Worm (Caenorhabditis elegans) whole organism, late embryonic: ENCODE results near the gene dsl-5.
A peak's percentile ranks its signal among the peaks of the same experiment; 100 is the strongest.

Experiments
- C38D4.7 ChIP-seq: fragments of 200-800 bp; sonication (Bioruptor generic); optimal IDR thresholded peaks from 2 replicates; lab custom pipeline; 2018; ENCODE audit warnings: mild to moderate bottlenecking, missing genetic modification characterization, moderate library complexity, missing compliant biosample characterization
- F13H6.1 ChIP-seq: sonication (generic microtip); optimal IDR thresholded peaks from 2 replicates; lab custom pipeline; 2016; ENCODE audit warnings: missing genetic modification characterization, missing compliant biosample characterization
- T23F11.4 ChIP-seq: fragments of 200-800 bp; sonication (Bioruptor generic); optimal IDR thresholded peaks from 2 replicates; lab custom pipeline; 2018; ENCODE audit warnings: mild to moderate bottlenecking, missing genetic modification characterization, missing compliant biosample characterization
- ahr-1 ChIP-seq: sonication (generic microtip); optimal IDR thresholded peaks from 2 replicates; lab custom pipeline; 2016; ENCODE audit warnings: missing genetic modification characterization, missing compliant biosample characterization
- ceh-14 ChIP-seq: sonication (generic microtip); optimal IDR thresholded peaks from 2 replicates; lab custom pipeline; 2016; ENCODE audit warnings: missing genotype, missing genetic modification characterization, missing compliant biosample characterization
- ceh-18 ChIP-seq: sonication (generic microtip); optimal IDR thresholded peaks from 2 replicates; lab custom pipeline; 2016; ENCODE audit warnings: missing genetic modification characterization, missing compliant biosample characterization
- ceh-2 ChIP-seq: sonication (generic microtip); optimal IDR thresholded peaks from 2 replicates; lab custom pipeline; 2016; ENCODE audit warnings: missing genotype, missing genetic modification characterization, missing compliant biosample characterization
- ceh-30 ChIP-seq: fragments of 150-350 bp; optimal IDR thresholded peaks from 2 replicates; lab custom pipeline; 2014; ENCODE audit warnings: missing biosample characterization, missing genetic modification characterization
- ceh-31 ChIP-seq: sonication (generic microtip); optimal IDR thresholded peaks from 2 replicates; lab custom pipeline; 2016; ENCODE audit warnings: missing genetic modification characterization, missing compliant biosample characterization
- ceh-34 ChIP-seq: sonication (generic microtip); optimal IDR thresholded peaks from 2 replicates; lab custom pipeline; 2016; ENCODE audit warnings: mild to moderate bottlenecking, missing genetic modification characterization, missing compliant biosample characterization
- ceh-48 ChIP-seq: sonication (generic microtip); optimal IDR thresholded peaks from 2 replicates; lab custom pipeline; 2016; ENCODE audit warnings: missing genetic modification characterization, inconsistent platforms, missing compliant biosample characterization
- elt-2 ChIP-seq: sonication (generic microtip); optimal IDR thresholded peaks from 2 replicates; lab custom pipeline; 2016; ENCODE audit warnings: missing genetic modification reagents, missing genetic modification characterization, missing compliant biosample characterization
- elt-4 ChIP-seq: sonication (generic microtip); optimal IDR thresholded peaks from 2 replicates; lab custom pipeline; 2016; ENCODE audit warnings: missing genetic modification characterization, missing compliant biosample characterization
- ets-4 ChIP-seq: sonication (generic microtip); optimal IDR thresholded peaks from 2 replicates; lab custom pipeline; 2016; ENCODE audit warnings: missing genetic modification characterization, missing compliant biosample characterization
- eyg-1 ChIP-seq: sonication (generic microtip); optimal IDR thresholded peaks from 2 replicates; lab custom pipeline; 2016; ENCODE audit warnings: missing genotype, missing genetic modification characterization, missing compliant biosample characterization
- fkh-10 ChIP-seq: fragments of 150-350 bp; optimal IDR thresholded peaks from 2 replicates; lab custom pipeline; 2014; ENCODE audit warnings: missing biosample characterization, missing genetic modification reagents, missing genetic modification characterization
- hlh-30 ChIP-seq: sonication (generic microtip); optimal IDR thresholded peaks from 2 replicates; lab custom pipeline; 2017; ENCODE audit warnings: antibody characterized with exemption, missing genetic modification characterization, missing compliant biosample characterization; ENCODE audit not compliant: insufficient read depth
- lim-6 ChIP-seq: sonication (generic microtip); optimal IDR thresholded peaks from 2 replicates; lab custom pipeline; 2016; ENCODE audit warnings: missing genetic modification characterization, missing compliant biosample characterization
- nfya-1 ChIP-seq: sonication (generic microtip); optimal IDR thresholded peaks from 2 replicates; lab custom pipeline; 2017; ENCODE audit warnings: missing genetic modification characterization, mild to moderate bottlenecking, missing compliant biosample characterization, antibody characterized with exemption, moderate library complexity
- npax-4 ChIP-seq: sonication (generic microtip); optimal IDR thresholded peaks from 2 replicates; lab custom pipeline; 2016; ENCODE audit warnings: missing genetic modification characterization, missing compliant biosample characterization
- odd-2 ChIP-seq: sonication (generic microtip); optimal IDR thresholded peaks from 2 replicates; lab custom pipeline; 2017; ENCODE audit warnings: antibody characterized with exemption, mild to moderate bottlenecking, missing genetic modification characterization, missing compliant biosample characterization
- pag-3 ChIP-seq: sonication (generic microtip); optimal IDR thresholded peaks from 2 replicates; lab custom pipeline; 2016; ENCODE audit warnings: missing compliant biosample characterization, missing genetic modification characterization, borderline replicate concordance
- pax-1 ChIP-seq: fragments of 150-350 bp; optimal IDR thresholded peaks from 2 replicates; lab custom pipeline; 2014; ENCODE audit warnings: missing biosample characterization, missing genetic modification characterization
- pha-2 ChIP-seq: sonication (generic microtip); optimal IDR thresholded peaks from 2 replicates; lab custom pipeline; 2017; ENCODE audit warnings: mild to moderate bottlenecking, missing genetic modification characterization, missing compliant biosample characterization
- pha-4 ChIP-seq: fragments of 150-350 bp; optimal IDR thresholded peaks from 2 replicates; lab custom pipeline; 2018; ENCODE audit warnings: missing biosample characterization, missing genetic modification reagents, missing genetic modification characterization
- pqm-1 ChIP-seq: sonication (generic microtip); optimal IDR thresholded peaks from 2 replicates; lab custom pipeline; 2016; ENCODE audit warnings: missing genetic modification characterization, missing compliant biosample characterization
- pros-1 ChIP-seq: fragments of 150-350 bp; optimal IDR thresholded peaks from 2 replicates; lab custom pipeline; 2014; ENCODE audit warnings: missing biosample characterization, missing genetic modification reagents, missing genetic modification characterization
- ref-2 ChIP-seq: sonication (generic microtip); optimal IDR thresholded peaks from 2 replicates; lab custom pipeline; 2016; ENCODE audit warnings: missing genetic modification characterization, missing compliant biosample characterization
- rnt-1 ChIP-seq: sonication (generic microtip); optimal IDR thresholded peaks from 2 replicates; lab custom pipeline; 2016; ENCODE audit warnings: missing genetic modification characterization, missing compliant biosample characterization
- sox-2 ChIP-seq: fragments of 200-800 bp; sonication (Bioruptor generic); IDR thresholded peaks from 2 replicates; pipeline ENCODE4 v1.3.6; 2022; ENCODE audit warnings: missing genetic modification reagents, missing genetic modification characterization, missing compliant biosample characterization
- tbx-2 ChIP-seq: sonication (generic microtip); optimal IDR thresholded peaks from 2 replicates; lab custom pipeline; 2016; ENCODE audit warnings: missing genetic modification characterization, missing compliant biosample characterization
- tbx-7 ChIP-seq: sonication (generic microtip); optimal IDR thresholded peaks from 2 replicates; lab custom pipeline; 2016; ENCODE audit warnings: missing genotype, missing genetic modification characterization, missing compliant biosample characterization
- unc-55 ChIP-seq: sonication (generic microtip); optimal IDR thresholded peaks from 2 replicates; lab custom pipeline; 2017; ENCODE audit warnings: missing biosample characterization, missing genetic modification reagents, missing genetic modification characterization
- unc-86 ChIP-seq: sonication (generic microtip); optimal IDR thresholded peaks from 2 replicates; lab custom pipeline; 2016; ENCODE audit warnings: missing genetic modification characterization, missing compliant biosample characterization

dsl-5 gene

DNA sequence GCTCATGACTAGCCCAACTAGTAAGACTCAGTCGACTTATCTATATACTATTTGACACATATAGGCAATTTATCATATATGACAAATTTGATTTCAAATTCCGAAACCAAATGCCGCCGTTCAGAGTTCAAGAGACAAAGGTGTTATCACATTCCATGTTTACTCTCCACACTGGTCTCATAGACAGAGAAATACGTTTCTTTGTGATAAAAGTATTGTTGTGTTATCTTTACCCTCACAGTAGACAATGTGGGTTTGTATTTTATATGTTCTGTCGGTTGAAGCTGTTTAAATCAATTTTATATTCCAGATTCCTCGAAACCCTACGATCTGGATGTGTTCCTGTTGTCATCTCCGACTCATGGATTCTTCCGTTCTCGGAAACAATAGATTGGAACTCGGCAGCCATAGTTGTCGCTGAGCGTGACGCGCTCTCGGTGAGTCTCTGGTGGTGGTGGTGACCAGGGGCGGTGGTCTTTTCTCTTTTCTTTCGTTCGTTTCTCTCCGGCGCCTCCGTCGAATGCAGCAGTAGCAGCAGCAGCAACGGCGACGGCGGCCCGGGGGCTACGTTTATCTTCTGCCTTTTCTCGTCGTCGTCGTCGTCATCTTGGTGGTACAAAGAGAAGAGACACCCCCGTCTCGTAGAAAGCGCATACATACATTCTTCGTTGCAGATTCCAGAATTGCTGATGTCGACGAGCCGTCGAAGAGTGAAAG lies 38.2 kb downstream of the dsl-5 start:
- TF ChIP-seq ceh-31 (tag; lab: Kevin White, UChicago) (peak; percentile 25), elt-2 (tag; lab: Kevin White, UChicago) (peak; percentile 75), npax-4 (no peak)
- TF ChIP-seq, all 69 proteins: peak for 2

DNA sequence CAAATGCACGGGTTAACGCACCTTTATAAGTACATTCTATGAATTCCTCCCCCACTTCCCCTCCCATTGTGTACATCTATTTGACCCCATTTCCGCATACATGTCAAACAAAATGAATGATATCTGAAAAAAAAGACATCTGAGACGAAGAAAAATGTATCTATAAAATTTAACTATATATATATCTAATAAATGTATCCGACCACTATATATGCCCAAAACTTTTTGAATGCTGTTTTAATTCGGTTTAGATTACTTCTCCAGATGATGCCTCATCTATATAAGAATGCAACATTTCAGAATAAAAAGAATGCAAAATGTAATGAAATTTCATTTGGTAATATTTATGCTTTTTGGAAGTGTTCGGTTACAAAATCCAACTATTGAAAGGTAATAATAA lies 42.3 kb downstream of the dsl-5 start, which contains the start of gene rib-1:
Gene rib-1, plus strand, starts transcription at position 301 of the 400 bp plus-strand sequence.
- TF ChIP-seq ceh-2 (no peak), ets-4 (tag; lab: Kevin White, UChicago) (no peak), eyg-1 (no peak), ref-2 (tag; lab: Kevin White, UChicago) (no peak), pax-1 (tag; lab: Kevin White, UChicago) (no peak), pag-3 (tag; lab: Kevin White, UChicago) (no peak), F13H6.1 (tag; lab: Kevin White, UChicago) (no peak), unc-55 (GFP tag; lab: Kevin White, UChicago) (no peak), ahr-1 (tag; lab: Kevin White, UChicago) (no peak), elt-4 (tag; lab: Kevin White, UChicago) (no peak), pha-2 (no peak), tbx-2 (tag; lab: Kevin White, UChicago) (no peak), ceh-34 (tag; lab: Kevin White, UChicago) (no peak), sox-2 (no peak)

DNA sequence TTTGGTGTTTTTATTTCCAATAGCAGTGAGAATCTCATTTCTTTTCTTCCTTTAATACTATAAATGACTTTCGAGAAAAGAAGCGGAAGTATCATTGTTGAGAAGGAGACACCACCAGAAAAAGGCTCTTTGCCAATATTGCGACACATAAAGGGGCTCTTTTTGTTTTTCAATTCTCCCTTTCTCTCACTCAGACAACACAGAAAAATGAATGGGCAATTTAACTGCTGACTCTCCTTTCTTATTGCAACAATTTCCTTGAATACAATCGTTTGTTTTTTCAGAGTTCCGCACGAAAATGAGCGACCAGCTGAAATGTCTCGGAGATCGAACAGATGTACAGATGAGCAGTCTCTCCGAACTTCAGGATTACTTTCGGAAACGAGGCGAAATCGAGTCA lies 46.5 kb downstream of the dsl-5 start:
- no peak for TF ChIP-seq fkh-10 (GFP tag; lab: Kevin White, UChicago)

DNA sequence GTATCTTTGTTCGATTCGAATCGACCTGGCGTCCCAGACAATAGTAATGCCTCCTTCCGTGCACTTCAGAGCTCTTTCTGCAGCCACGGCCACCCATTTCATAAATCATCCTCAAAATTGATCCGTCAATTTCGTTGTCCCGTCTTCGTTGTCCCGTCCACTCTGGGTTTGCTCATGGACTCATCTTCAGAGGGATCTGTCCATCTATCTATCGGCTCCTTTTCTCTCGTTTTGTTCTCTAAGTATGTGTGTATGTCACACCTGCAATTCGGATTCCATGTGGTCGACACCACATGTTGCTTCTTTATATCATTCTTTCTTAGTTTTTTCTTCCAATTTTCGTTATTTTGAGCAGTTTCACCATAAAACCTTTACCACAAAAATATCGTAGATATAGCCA lies 48.3 kb downstream of the dsl-5 start:
- TF ChIP-seq ceh-18 (tag; lab: Kevin White, UChicago) (peak; percentile 11), ceh-48 (tag; lab: Kevin White, UChicago) (no peak)

DNA sequence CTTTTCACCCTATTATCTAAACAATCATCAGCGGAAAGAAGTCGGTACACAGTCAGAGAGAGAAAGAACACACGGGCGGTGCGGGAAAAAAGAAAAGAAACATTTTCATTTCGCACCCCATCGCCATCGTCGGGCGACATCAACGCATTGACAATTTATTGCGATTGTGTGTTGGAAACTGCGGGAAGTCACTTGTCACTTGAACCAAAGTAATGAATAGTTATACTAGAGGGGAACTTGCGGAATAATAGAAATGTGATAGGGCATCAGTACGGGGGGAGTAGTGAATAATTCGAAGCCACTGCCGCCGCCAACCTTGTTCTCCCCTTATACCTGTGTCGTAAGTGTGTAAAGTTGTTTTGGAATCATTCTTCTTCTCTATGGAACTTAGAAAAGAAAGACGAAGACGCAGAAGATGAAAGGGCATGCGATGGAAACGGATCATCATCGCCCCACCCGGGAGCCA lies 49.4 kb downstream of the dsl-5 start:
- TF ChIP-seq nfya-1 (tag; lab: Kevin White, UChicago) (peak; percentile 11), lim-6 (tag; lab: Kevin White, UChicago) (no peak), ceh-18 (tag; lab: Kevin White, UChicago) (peak; percentile 14), odd-2 (tag; lab: Kevin White, UChicago) (no peak), pqm-1 (no peak), rnt-1 (tag; lab: Kevin White, UChicago) (peak; percentile 6), tbx-7 (tag; lab: Kevin White, UChicago) (no peak), tbx-2 (tag; lab: Kevin White, UChicago) (no peak), pros-1 (no peak), ceh-14 (tag; lab: Kevin White, UChicago) (no peak), unc-55 (GFP tag; lab: Kevin White, UChicago) (peak; percentile 53), pha-4 (tag; lab: Kevin White, UChicago) (no peak)
- TF ChIP-seq, all 69 proteins: peak for 4

DNA sequence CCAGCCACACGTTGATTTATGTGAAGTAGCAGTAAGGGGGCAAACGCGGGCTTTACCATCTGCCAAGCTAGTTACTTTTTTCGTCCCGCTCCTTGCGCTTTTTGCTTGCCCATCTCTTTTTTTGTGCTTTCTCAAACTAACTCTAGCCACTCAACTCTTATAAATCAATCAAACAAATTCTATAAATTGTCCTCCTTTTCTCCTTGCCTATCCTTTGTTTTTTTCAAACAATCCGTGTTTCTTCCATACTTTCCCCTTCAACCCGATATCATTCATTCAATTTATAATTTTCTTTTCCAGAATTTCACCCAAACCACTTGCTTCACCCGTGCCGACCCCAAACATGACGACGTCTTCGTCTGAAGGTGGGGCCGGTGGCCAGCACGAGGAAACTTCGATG lies 50.6 kb downstream of the dsl-5 start, which contains the start of gene srgp-1:
Gene srgp-1, plus strand, starts transcription at position 301 of the 400 bp plus-strand sequence.
- no peak for TF ChIP-seq ceh-30 (tag; lab: Kevin White, UChicago)

DNA sequence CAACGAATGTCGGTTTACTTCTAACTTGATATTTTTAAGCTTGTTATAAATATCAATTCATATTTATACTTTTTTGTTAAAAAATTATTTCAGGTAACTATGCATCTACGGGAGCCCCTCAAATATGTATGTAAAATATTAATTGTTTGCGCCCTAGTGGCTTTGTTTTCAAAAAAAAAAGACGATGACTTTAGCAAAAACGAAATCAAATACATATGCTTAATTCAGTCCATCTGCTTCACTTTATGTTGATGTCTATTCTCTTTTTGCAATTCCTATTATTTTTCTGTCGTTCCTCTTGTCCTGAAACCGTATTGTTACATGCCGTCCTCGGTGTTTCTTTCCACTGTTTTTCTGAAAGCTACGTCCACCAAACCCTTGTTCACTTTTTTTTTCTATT lies 51.0 kb downstream of the dsl-5 start:
- TF ChIP-seq C38D4.7: no peak
- TF ChIP-seq elt-4 (tag; lab: Kevin White, UChicago): no peak
- no peak for TF ChIP-seq fkh-10 (GFP tag; lab: Kevin White, UChicago)
- no peak for TF ChIP-seq ceh-31 (tag; lab: Kevin White, UChicago)
- TF ChIP-seq elt-2 (tag; lab: Kevin White, UChicago): no peak
- TF ChIP-seq T23F11.4: no peak
- TF ChIP-seq unc-86: no peak
- TF ChIP-seq hlh-30 (tag; lab: Kevin White, UChicago): no peak
- TF ChIP-seq pros-1: no peak
